Fruit fly (Drosophila melanogaster) whole organism, adult: ENCODE data around the gene Meltrin.

Experiments used
- CG11617 ChIP-seq: fragments of 200-800 bp; sonication (Bioruptor generic); optimal IDR thresholded peaks from 2 replicates; lab custom pipeline; 2017; ENCODE audit warnings: mild to moderate bottlenecking, missing biosample characterization, missing genetic modification reagents, missing genetic modification characterization
- CG12768 ChIP-seq: fragments of 200-800 bp; sonication (Bioruptor generic); optimal IDR thresholded peaks from 2 replicates; lab custom pipeline; 2017; ENCODE audit warnings: missing biosample characterization, missing genetic modification characterization, mild to moderate bottlenecking, moderate library complexity, missing genetic modification reagents
- CG5204 ChIP-seq: fragments of 200-800 bp; sonication (Bioruptor generic); optimal IDR thresholded peaks from 2 replicates; lab custom pipeline; 2016; ENCODE audit warnings: missing biosample characterization, missing genetic modification characterization
- Clk ChIP-seq: fragments of 200-800 bp; sonication (Bioruptor generic); optimal IDR thresholded peaks from 2 replicates; lab custom pipeline; 2017; ENCODE audit warnings: missing biosample characterization, missing genetic modification characterization
- Hr96 ChIP-seq: fragments of 200-800 bp; sonication (Bioruptor generic); optimal IDR thresholded peaks from 2 replicates; lab custom pipeline; 2016; ENCODE audit warnings: missing biosample characterization, missing genetic modification characterization
- Mnt ChIP-seq: fragments of 200-800 bp; sonication (Bioruptor generic); optimal IDR thresholded peaks from 2 replicates; lab custom pipeline; 2016; ENCODE audit warnings: missing biosample characterization, mild to moderate bottlenecking, missing genetic modification characterization
- bab1 ChIP-seq: fragments of 200-800 bp; sonication (Bioruptor generic); optimal IDR thresholded peaks from 3 replicates; lab custom pipeline; 2019; ENCODE audit warnings: missing biosample characterization, mild to moderate bottlenecking, missing genetic modification characterization, moderate library complexity
- cic ChIP-seq: fragments of 200-800 bp; sonication (Bioruptor generic); optimal IDR thresholded peaks from 2 replicates; lab custom pipeline; 2017; ENCODE audit warnings: missing biosample characterization, mild to moderate bottlenecking, missing genetic modification characterization, moderate library complexity
- cnc ChIP-seq, 2 experiments: fragments of >200 bp; optimal IDR thresholded peaks; 2 replicates each; lab custom pipeline; 2017
- kay ChIP-seq: fragments of 200-800 bp; sonication (Bioruptor generic); peaks from one replicate; lab custom pipeline; 2016; ENCODE audit warnings: missing biosample characterization, missing genetic modification characterization, borderline replicate concordance
- pad ChIP-seq: fragments of 200-800 bp; sonication (Bioruptor generic); optimal IDR thresholded peaks from 3 replicates; lab custom pipeline; 2017; ENCODE audit warnings: missing biosample characterization, missing genetic modification characterization, mild to moderate bottlenecking, moderate library complexity, missing genetic modification reagents

DNA sequence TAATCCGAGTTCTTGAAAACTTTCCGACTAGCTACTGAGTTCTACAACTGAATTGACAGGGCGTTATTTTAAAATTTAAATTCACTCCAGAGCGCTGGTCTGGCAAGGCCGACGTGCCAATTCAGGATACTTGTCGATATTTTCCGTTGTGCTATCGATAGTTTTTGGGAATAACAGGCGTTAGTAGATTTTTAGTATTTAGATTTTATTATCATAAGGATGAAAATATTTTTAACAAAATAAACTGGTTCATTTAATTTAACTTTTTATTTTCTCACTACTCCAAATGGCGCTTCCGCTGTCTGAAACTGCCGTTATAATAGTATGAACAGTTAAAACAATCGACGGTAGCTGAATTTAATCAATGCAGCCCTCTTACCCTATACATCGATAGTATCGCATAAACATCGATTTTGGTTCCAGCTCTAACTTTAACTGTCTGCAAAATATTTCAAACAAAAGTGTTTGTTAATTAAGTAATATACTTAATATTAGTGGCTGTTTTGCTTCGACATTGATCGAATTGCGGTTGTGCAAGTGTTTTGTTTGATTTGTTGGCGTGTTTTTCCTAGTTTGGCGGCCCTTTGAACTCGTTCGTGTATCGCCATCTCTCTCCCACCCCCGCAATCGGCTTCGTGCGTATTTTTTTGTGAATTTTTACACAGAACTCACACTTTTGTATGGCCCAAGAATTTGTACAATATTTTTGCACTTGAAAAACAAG is 44.3 kb upstream of the Meltrin start, which contains the start of the genes eff and jvl:
- TF ChIP-seq pad (GFP tag; lab: Kevin White, UChicago): no peak
- TF ChIP-seq CG12768 (GFP tag; lab: Kevin White, UChicago): no peak
- no peak for TF ChIP-seq cic
- no peak for TF ChIP-seq cnc (optimal IDR thresholded peaks at IDR 0.05; lab: Kevin White, UChicago)
- TF ChIP-seq kay: no peak
- no peak for TF ChIP-seq Clk
- no peak for TF ChIP-seq CG11617 (GFP tag; lab: Kevin White, UChicago)
- TF ChIP-seq bab1 (GFP tag; lab: Kevin White, UChicago): peak; percentile 52
- TF ChIP-seq Hr96 (GFP tag; lab: Kevin White, UChicago): peak; percentile 6
- TF ChIP-seq CG5204 (GFP tag; lab: Kevin White, UChicago): peak; percentile 69
- peak; percentile 4 for TF ChIP-seq Mnt (GFP tag; lab: Kevin White, UChicago)
